Worm (Caenorhabditis elegans): ENCODE data around the gene ugt-8.

ce11 chrV:4944219-4944618, 40.5 kb downstream of the ugt-8 start, which contains the start of gene str-211:
- TF ChIP-seq flt-1 (GFP tag; IDR thresholded peaks at IDR 0.05) (no peak), med-1 (GFP tag; optimal IDR thresholded peaks at IDR 0.05; ENCODE audit: insufficient read depth) (no peak), ref-1 (GFP tag; conservative IDR thresholded peaks at IDR 0.05) (no peak), T22C8.4 (GFP tag; IDR thresholded peaks at IDR 0.05) (no peak), tab-1 (GFP tag; IDR thresholded peaks at IDR 0.05) (no peak), klf-2 (GFP tag; conservative IDR thresholded peaks at IDR 0.05) (no peak), ztf-23 (GFP tag; IDR thresholded peaks at IDR 0.05) (no peak)
